Worm (Caenorhabditis elegans): ENCODE results near the gene pqn-84.
A peak's percentile ranks its signal among the peaks of the same experiment; 100 is the strongest.

Gene pqn-84

ce11 chrIII:11738482-11738881 lies 38.4 kb downstream of the pqn-84 start (continued):
- TF ChIP-seq T20F7.1 (GFP tag; optimal IDR thresholded peaks at IDR 0.05) (no peak), nhr-42 (GFP tag; IDR thresholded peaks at IDR 0.05) (no peak), lir-3 (tag; optimal IDR thresholded peaks at IDR 0.05) (no peak), hmg-1.1 (GFP tag; IDR thresholded peaks at IDR 0.05) (no peak), daf-16 (GFP tag; optimal IDR thresholded peaks at IDR 0.05) (no peak), daf-16 (tag; optimal IDR thresholded peaks at IDR 0.05) (no peak), aly-2 (tag; optimal IDR thresholded peaks at IDR 0.05) (no peak), daf-19 (GFP tag; conservative IDR thresholded peaks at IDR 0.05) (no peak), saeg-2 (GFP tag; IDR thresholded peaks at IDR 0.05) (no peak), mep-1 (tag; optimal IDR thresholded peaks at IDR 0.05) (peak; percentile 30), nhr-48 (tag; optimal IDR thresholded peaks at IDR 0.05) (no peak), jun-1 (tag; optimal IDR thresholded peaks at IDR 0.05) (no peak), lsy-2 (tag; optimal IDR thresholded peaks at IDR 0.05) (peak in 1 of 2 experiments; percentile 52), ceh-82 (tag; optimal IDR thresholded peaks at IDR 0.05) (no peak), duxl-1 (tag; optimal IDR thresholded peaks at IDR 0.05; ENCODE audit: poor library complexity) (no peak), nhr-10 (tag; optimal IDR thresholded peaks at IDR 0.05) (no peak), nhr-28 (tag; optimal IDR thresholded peaks at IDR 0.05) (peak; percentile 25), nhr-111 (GFP tag; optimal IDR thresholded peaks at IDR 0.05) (no peak), daf-8 (GFP tag; IDR thresholded peaks at IDR 0.05) (no peak), F10B5.3 (tag; optimal IDR thresholded peaks at IDR 0.05) (no peak), dmd-6 (GFP tag; IDR thresholded peaks at IDR 0.05) (peak; percentile 36), attf-4 (tag; optimal IDR thresholded peaks at IDR 0.05) (no peak), tra-1 (GFP tag; IDR thresholded peaks at IDR 0.05) (no peak), mxl-3 (GFP tag; optimal IDR thresholded peaks at IDR 0.05) (no peak), lin-13 (GFP tag; optimal IDR thresholded peaks at IDR 0.05) (no peak), zfp-2 (tag; optimal IDR thresholded peaks at IDR 0.05) (no peak), zip-11 (GFP tag; IDR thresholded peaks at IDR 0.05) (no peak), spr-3 (GFP tag; optimal IDR thresholded peaks at IDR 0.05) (no peak), vab-7 (GFP tag; IDR thresholded peaks at IDR 0.05) (no peak), arid-1 (GFP tag; conservative IDR thresholded peaks at IDR 0.05) (no peak), dve-1 (tag; optimal IDR thresholded peaks at IDR 0.05; ENCODE audit: insufficient read depth) (peak; percentile 6), D1046.2 (GFP tag; IDR thresholded peaks at IDR 0.05) (no peak), egl-43 (GFP tag; IDR thresholded peaks at IDR 0.05) (no peak), tag-97 (GFP tag; IDR thresholded peaks at IDR 0.05) (no peak), mes-2 (tag; optimal IDR thresholded peaks at IDR 0.05; ENCODE audit: poor library complexity, severe bottlenecking) (no peak), unc-130 (GFP tag; optimal IDR thresholded peaks at IDR 0.05) (no peak), cey-2 (tag; optimal IDR thresholded peaks at IDR 0.05; ENCODE audit: borderline replicate concordance, insufficient read depth) (no peak), ces-1 (GFP tag; optimal IDR thresholded peaks at IDR 0.05) (no peak), egl-27 (tag; optimal IDR thresholded peaks at IDR 0.05) (no peak), sdz-12 (GFP tag; optimal IDR thresholded peaks at IDR 0.05) (no peak), lin-1 (GFP tag; IDR thresholded peaks at IDR 0.05) (no peak), aha-1 (tag) (peak; percentile 59), ceh-32 (tag; optimal IDR thresholded peaks at IDR 0.05; ENCODE audit: poor library complexity) (no peak), ama-1 (optimal IDR thresholded peaks at IDR 0.05) (no peak), unc-62 (GFP tag; optimal IDR thresholded peaks at IDR 0.05 in 1 of 2) (peak in 1 of 2 experiments; percentile 65), unc-62 (tag; optimal IDR thresholded peaks at IDR 0.05) (no peak), php-3 (GFP tag; IDR thresholded peaks at IDR 0.05) (no peak), hif-1 (tag; optimal IDR thresholded peaks at IDR 0.05) (peak in 1 of 2 experiments; percentile 3), snpc-1.2 (GFP tag; IDR thresholded peaks at IDR 0.05) (no peak), F37D6.2 (tag; optimal IDR thresholded peaks at IDR 0.05) (no peak), mdl-1 (tag; optimal IDR thresholded peaks at IDR 0.05) (peak in 1 of 2 experiments; percentile 25), lin-39 (tag; optimal IDR thresholded peaks at IDR 0.05) (peak; percentile 42)
